Fruit fly (Drosophila melanogaster): ENCODE results near the gene CG18547.
A peak's percentile ranks its signal among the peaks of the same experiment; 100 is the strongest.

The CG18547 gene

dm6 chr3R:11979879-11980571, at the start of gene CG18547:
Gene CG18547 (minus strand): TSS chr3R:11980390.
- peak; percentile 37 for TF ChIP-seq nom (GFP tag; optimal IDR thresholded peaks at IDR 0.05)
- TF ChIP-seq CG13894 (tag; optimal IDR thresholded peaks at IDR 0.05), result no peak
- TF ChIP-seq psq (GFP tag; optimal IDR thresholded peaks at IDR 0.05), result no peak
- TF ChIP-seq bsh (GFP tag; optimal IDR thresholded peaks at IDR 0.05), result peak in 1 of 2 experiments; percentile 8
- TF ChIP-seq pum (GFP tag; optimal IDR thresholded peaks at IDR 0.05), result no peak
- peak; percentile 2 for TF ChIP-seq D19A (tag; optimal IDR thresholded peaks at IDR 0.05)
- no peak for TF ChIP-seq CG14050 (GFP tag; IDR thresholded peaks at IDR 0.05)
- TF ChIP-seq Dfd (GFP tag; optimal IDR thresholded peaks at IDR 0.05), result no peak
- TF ChIP-seq Ravus (GFP tag; IDR thresholded peaks at IDR 0.05), result no peak
- no peak for TF ChIP-seq Pdp1 (GFP tag; optimal IDR thresholded peaks at IDR 0.05)
- TF ChIP-seq Trl (optimal IDR thresholded peaks at IDR 0.05), result peak; percentile 61 to 74
- TF ChIP-seq Trl (GFP tag; optimal IDR thresholded peaks at IDR 0.05), result no peak
- TF ChIP-seq Hand (GFP tag; optimal IDR thresholded peaks at IDR 0.05), result no peak
- TF ChIP-seq exex (tag; optimal IDR thresholded peaks at IDR 0.05), result peak; percentile 34
- TF ChIP-seq lab (GFP tag; optimal IDR thresholded peaks at IDR 0.05), result peak; percentile 2
- no peak for TF ChIP-seq wek (GFP tag; optimal IDR thresholded peaks at IDR 0.05)
- no peak for TF ChIP-seq Optix (GFP tag; IDR thresholded peaks at IDR 0.05)
- TF ChIP-seq CG6791 (GFP tag; IDR thresholded peaks at IDR 0.05; ENCODE audit: partially characterized antibody), result no peak
- TF ChIP-seq dpn (GFP tag; optimal IDR thresholded peaks at IDR 0.05), result no peak
- TF ChIP-seq CG13287 (GFP tag; IDR thresholded peaks at IDR 0.05; ENCODE audit: partially characterized antibody), result no peak
- peak; percentile 29 for TF ChIP-seq CG10274 (GFP tag; optimal IDR thresholded peaks at IDR 0.05)
- no peak for TF ChIP-seq CG1647 (GFP tag; optimal IDR thresholded peaks at IDR 0.05)
- no peak for TF ChIP-seq B-H2 (GFP tag; optimal IDR thresholded peaks at IDR 0.05)
- no peak for TF ChIP-seq CG6765 (GFP tag; optimal IDR thresholded peaks at IDR 0.05)
- TF ChIP-seq CG3163 (GFP tag; optimal IDR thresholded peaks at IDR 0.05), result peak; percentile 92
- no peak for TF ChIP-seq pita (GFP tag; optimal IDR thresholded peaks at IDR 0.05)
- TF ChIP-seq Opbp (GFP tag; IDR thresholded peaks at IDR 0.05; ENCODE audit: partially characterized antibody), result no peak
- TF ChIP-seq lilli (GFP tag; optimal IDR thresholded peaks at IDR 0.05), result peak; percentile 0
- TF ChIP-seq Drgx (GFP tag; IDR thresholded peaks at IDR 0.05), result peak; percentile 53
- no peak for TF ChIP-seq gcm (GFP tag; optimal IDR thresholded peaks at IDR 0.05)
- TF ChIP-seq Xrp1 (GFP tag; IDR thresholded peaks at IDR 0.05), result peak; percentile 29; the same call in 1 of the 2 replicates
- TF ChIP-seq Jarid2 (GFP tag; optimal IDR thresholded peaks at IDR 0.05), result peak; percentile 66
- 0 out of 4 replicates have a peak, but pooled peaks have one; percentile 53 for TF ChIP-seq chinmo (GFP tag; IDR thresholded peaks at IDR 0.05; ENCODE audit: partially characterized antibody)
- TF ChIP-seq CG2875 (GFP tag; optimal IDR thresholded peaks at IDR 0.05), result no peak
- TF ChIP-seq Camta (GFP tag; optimal IDR thresholded peaks at IDR 0.05), result no peak
- no peak for TF ChIP-seq Chrac-16 (GFP tag; optimal IDR thresholded peaks at IDR 0.05)
- peak; percentile 76 for TF ChIP-seq sens (GFP tag)
- no peak for TF ChIP-seq pzg (GFP tag; optimal IDR thresholded peaks at IDR 0.05)
- peak; percentile 0 for TF ChIP-seq CG2120 (GFP tag; optimal IDR thresholded peaks at IDR 0.05)
- 0 out of 3 replicates have a peak, but pooled peaks have one; percentile 36 for TF ChIP-seq z (GFP tag; IDR thresholded peaks at IDR 0.05)
- no peak for TF ChIP-seq CG2202 (tag; optimal IDR thresholded peaks at IDR 0.05)
